Worm (Caenorhabditis elegans) whole organism, L3 larva: Measurements from ENCODE around the gene xpo-3.

Experiments used
- ama-1 ChIP-seq: fragments of 150-350 bp; optimal IDR thresholded peaks from 2 replicates; lab custom pipeline; 2018
- ceh-16 ChIP-seq: sonication (generic microtip); optimal IDR thresholded peaks from 2 replicates; lab custom pipeline; 2017; ENCODE audit warnings: missing biosample characterization, missing genetic modification characterization
- ceh-28 ChIP-seq: fragments of 150-350 bp; optimal IDR thresholded peaks from 2 replicates; lab custom pipeline; 2014; ENCODE audit warnings: missing biosample characterization, missing genetic modification reagents, missing genetic modification characterization
- ceh-82 ChIP-seq: fragments of 150-350 bp; optimal IDR thresholded peaks from 2 replicates; lab custom pipeline; 2014; ENCODE audit warnings: missing biosample characterization, missing genetic modification characterization
- egl-5 ChIP-seq: fragments of 150-350 bp; optimal IDR thresholded peaks from 2 replicates; lab custom pipeline; 2017; ENCODE audit warnings: missing biosample characterization, missing genetic modification reagents, missing genetic modification characterization, inconsistent platforms
- elt-2 ChIP-seq: sonication (generic microtip); optimal IDR thresholded peaks from 2 replicates; lab custom pipeline; 2016; ENCODE audit warnings: missing genetic modification reagents, mild to moderate bottlenecking, missing genetic modification characterization, missing compliant biosample characterization
- elt-3 ChIP-seq, 3 experiments: fragments of 150-350 bp in 1 of 3; sonication (generic microtip) in 2 of 3; optimal IDR thresholded peaks; 2 replicates in 2 of 3; 4 replicates in 1 of 3; lab custom pipeline; 2014 to 2017; ENCODE audit warnings: missing biosample characterization in 3 of 3, missing genetic modification characterization in 3 of 3
- eor-1 ChIP-seq, 2 experiments: fragments of 150-350 bp; optimal IDR thresholded peaks; 2 replicates each; lab custom pipeline; 2014 to 2018; ENCODE audit warnings: missing biosample characterization in 2 of 2, missing genetic modification characterization in 2 of 2
- fkh-10 ChIP-seq: sonication (generic microtip); optimal IDR thresholded peaks from 2 replicates; lab custom pipeline; 2017; ENCODE audit warnings: missing biosample characterization, missing genetic modification reagents, missing genetic modification characterization
- fkh-2 ChIP-seq: fragments of 150-350 bp; optimal IDR thresholded peaks from 2 replicates; lab custom pipeline; 2014; ENCODE audit warnings: missing biosample characterization, missing genetic modification reagents, missing genetic modification characterization
- hmg-11 ChIP-seq: sonication (generic microtip); optimal IDR thresholded peaks from 2 replicates; lab custom pipeline; 2016; ENCODE audit warnings: missing genetic modification characterization, missing compliant biosample characterization
- jun-1 ChIP-seq: fragments of 150-350 bp; optimal IDR thresholded peaks from 2 replicates; lab custom pipeline; 2014; ENCODE audit warnings: missing biosample characterization, missing genetic modification reagents, missing genetic modification characterization
- lin-15B ChIP-seq: fragments of 150-350 bp; optimal IDR thresholded peaks from 2 replicates; lab custom pipeline; 2014; ENCODE audit warnings: missing biosample characterization, missing genetic modification characterization
- lin-39 ChIP-seq: fragments of 150-350 bp; optimal IDR thresholded peaks from 2 replicates; lab custom pipeline; 2018; ENCODE audit warnings: missing biosample characterization, missing genetic modification reagents, missing genetic modification characterization
- lsy-12 ChIP-seq: sonication (generic microtip); optimal IDR thresholded peaks from 2 replicates; lab custom pipeline; 2016; ENCODE audit warnings: mild to moderate bottlenecking, missing genetic modification characterization, missing compliant biosample characterization
- mdl-1 ChIP-seq: fragments of 150-350 bp; optimal IDR thresholded peaks from 2 replicates; lab custom pipeline; 2014; ENCODE audit warnings: missing biosample characterization, missing genetic modification characterization
- mml-1 ChIP-seq: fragments of 150-350 bp; sonication (generic microtip); optimal IDR thresholded peaks from 3 replicates; lab custom pipeline; 2014; ENCODE audit warnings: missing biosample characterization, missing genetic modification characterization
- nfya-1 ChIP-seq: sonication (generic microtip); optimal IDR thresholded peaks from 2 replicates; lab custom pipeline; 2017; ENCODE audit warnings: missing genetic modification characterization, mild to moderate bottlenecking, missing compliant biosample characterization, antibody characterized with exemption, moderate library complexity; ENCODE audit not compliant: insufficient read depth
- nhr-11 ChIP-seq: fragments of 150-350 bp; optimal IDR thresholded peaks from 2 replicates; lab custom pipeline; 2014; ENCODE audit warnings: missing biosample characterization, missing genetic modification characterization
- nhr-12 ChIP-seq: fragments of 150-350 bp; optimal IDR thresholded peaks from 2 replicates; lab custom pipeline; 2014; ENCODE audit warnings: missing biosample characterization, missing genetic modification characterization
- nhr-23 ChIP-seq: fragments of 150-350 bp; optimal IDR thresholded peaks from 2 replicates; lab custom pipeline; 2014; ENCODE audit warnings: missing biosample characterization, missing genetic modification reagents, missing genetic modification characterization
- nhr-28 ChIP-seq: fragments of 150-350 bp; optimal IDR thresholded peaks from 2 replicates; lab custom pipeline; 2014; ENCODE audit warnings: missing biosample characterization, missing genetic modification characterization
- nhr-43 ChIP-seq: sonication (generic microtip); optimal IDR thresholded peaks from 2 replicates; lab custom pipeline; 2016; ENCODE audit warnings: mild to moderate bottlenecking, missing genetic modification characterization, missing compliant biosample characterization; ENCODE audit not compliant: poor library complexity, severe bottlenecking
- nhr-67 ChIP-seq: fragments of 150-350 bp; optimal IDR thresholded peaks from 2 replicates; lab custom pipeline; 2014; ENCODE audit warnings: missing biosample characterization, missing genetic modification characterization
- nhr-76 ChIP-seq: fragments of 150-350 bp; sonication (generic microtip); optimal IDR thresholded peaks from 5 replicates; lab custom pipeline; 2014; ENCODE audit warnings: missing biosample characterization, missing genetic modification characterization
- pha-4 ChIP-seq: fragments of 150-350 bp; optimal IDR thresholded peaks from 2 replicates; lab custom pipeline; 2014; ENCODE audit warnings: missing biosample characterization, missing genetic modification reagents, missing genetic modification characterization
- pqm-1 ChIP-seq: fragments of 150-350 bp; optimal IDR thresholded peaks from 2 replicates; lab custom pipeline; 2017; ENCODE audit warnings: missing biosample characterization, missing genetic modification characterization, inconsistent platforms
- sea-2 ChIP-seq: fragments of 150-350 bp; sonication (generic microtip); optimal IDR thresholded peaks from 4 replicates; lab custom pipeline; 2014; ENCODE audit warnings: missing biosample characterization, missing genetic modification reagents, missing genetic modification characterization
- skn-1 ChIP-seq: fragments of 150-350 bp; optimal IDR thresholded peaks from 2 replicates; lab custom pipeline; 2014; ENCODE audit warnings: missing biosample characterization, missing genetic modification characterization
- tbx-2 ChIP-seq: sonication (generic microtip); optimal IDR thresholded peaks from 2 replicates; lab custom pipeline; 2016; ENCODE audit warnings: mild to moderate bottlenecking, missing genetic modification characterization, missing compliant biosample characterization
- unc-62 ChIP-seq: fragments of 150-350 bp; sonication (generic microtip); optimal IDR thresholded peaks from 4 replicates; lab custom pipeline; 2014; ENCODE audit warnings: missing biosample characterization, missing genetic modification reagents, missing genetic modification characterization
- zag-1 ChIP-seq: fragments of 150-350 bp; optimal IDR thresholded peaks from 2 replicates; lab custom pipeline; 2014; ENCODE audit warnings: missing biosample characterization, missing genetic modification characterization
- ztf-11 ChIP-seq: fragments of 150-350 bp; optimal IDR thresholded peaks from 2 replicates; lab custom pipeline; 2014; ENCODE audit warnings: missing biosample characterization, missing genetic modification characterization

xpo-3 gene

ce11 chrIV:7910197-7910735 lies 13.6 kb downstream of the xpo-3 start, which contains the start of the genes npp-27 and ntl-4:
TSS of gene npp-27 (minus strand) at chrIV:7910247.
TSS of gene ntl-4 (plus strand) at chrIV:7910575.
- TF ChIP-seq elt-2 (tag; lab: Kevin White, UChicago) (no peak), pha-4 (tag; lab: Kevin White, UChicago) (peak; percentile 25), ceh-28 (tag; lab: Kevin White, UChicago) (peak; percentile 58), ama-1 (peak; percentile 83), ceh-82 (tag; lab: Kevin White, UChicago) (no peak), egl-5 (tag; lab: Kevin White, UChicago) (peak; percentile 76), nfya-1 (tag; lab: Kevin White, UChicago) (peak; percentile 36), sea-2 (GFP tag; lab: Kevin White, UChicago) (no peak)

- TF ChIP-seq lin-15B (tag; lab: Kevin White, UChicago), result peak; percentile 1
- peak; percentile 22 for TF ChIP-seq elt-2 (tag; lab: Kevin White, UChicago)
- TF ChIP-seq nfya-1 (tag; lab: Kevin White, UChicago), result peak; percentile 35
- peak; percentile 22 for TF ChIP-seq ama-1
- peak; percentile 35 for TF ChIP-seq pha-4 (tag; lab: Kevin White, UChicago)
- TF ChIP-seq hmg-11 (tag; lab: Kevin White, UChicago), result peak; percentile 28
- TF ChIP-seq lin-39, result peak; percentile 73
- TF ChIP-seq nhr-67 (tag; lab: Kevin White, UChicago), result no peak
- TF ChIP-seq ztf-11 (tag; lab: Kevin White, UChicago), result no peak
- TF ChIP-seq, all 47 proteins: peak for 7
These were observed 14.2 kb downstream of the xpo-3 start for ce11 chrIV:7909455-7910141.

ce11 chrIV:7906643-7907042 lies 17.2 kb downstream of the xpo-3 start:
- TF ChIP-seq hmg-11 (tag; lab: Kevin White, UChicago) (no peak), elt-3 (tag; optimal IDR thresholded peaks at IDR 0.05; lab: Kevin White, UChicago) (no peak), jun-1 (no peak), fkh-2 (no peak), nhr-76 (tag; lab: Kevin White, UChicago) (no peak), nhr-11 (tag; lab: Kevin White, UChicago) (no peak), ceh-16 (tag; lab: Kevin White, UChicago) (no peak), nfya-1 (tag; lab: Kevin White, UChicago) (no peak), zag-1 (tag; lab: Kevin White, UChicago) (no peak), nhr-67 (tag; lab: Kevin White, UChicago) (no peak), mml-1 (tag; lab: Kevin White, UChicago) (no peak), pqm-1 (tag; lab: Kevin White, UChicago) (no peak), egl-5 (tag; lab: Kevin White, UChicago) (no peak), ceh-82 (tag; lab: Kevin White, UChicago) (no peak), lsy-12 (tag; lab: Kevin White, UChicago) (no peak)

- TF ChIP-seq nhr-28 (tag; lab: Kevin White, UChicago), result no peak
- no peak for TF ChIP-seq nhr-23 (tag; lab: Kevin White, UChicago)
- TF ChIP-seq zag-1 (tag; lab: Kevin White, UChicago), result no peak
- peak; percentile 56 for TF ChIP-seq hmg-11 (tag; lab: Kevin White, UChicago)
- TF ChIP-seq lin-39, result peak; percentile 25
- no peak for TF ChIP-seq pqm-1 (tag; lab: Kevin White, UChicago)
- TF ChIP-seq nhr-43 (tag; lab: Kevin White, UChicago), result no peak
- peak; percentile 34 for TF ChIP-seq lin-15B (tag; lab: Kevin White, UChicago)
- peak; percentile 4 for TF ChIP-seq skn-1 (tag; lab: Kevin White, UChicago)
- no peak for TF ChIP-seq elt-3 (tag; optimal IDR thresholded peaks at IDR 0.05; lab: Kevin White, UChicago)
- TF ChIP-seq tbx-2 (tag; lab: Kevin White, UChicago), result no peak
- no peak for TF ChIP-seq mdl-1
- no peak for TF ChIP-seq nhr-12
- peak; percentile 68 for TF ChIP-seq nfya-1 (tag; lab: Kevin White, UChicago)
- TF ChIP-seq ztf-11 (tag; lab: Kevin White, UChicago), result no peak
- no peak for TF ChIP-seq unc-62
- TF ChIP-seq pha-4 (tag; lab: Kevin White, UChicago), result peak; percentile 0
- TF ChIP-seq fkh-10, result no peak
- no peak for TF ChIP-seq eor-1 (tag; optimal IDR thresholded peaks at IDR 0.05; lab: Kevin White, UChicago)
These were observed 20.5 kb downstream of the xpo-3 start, which contains the start of gene C49H3.6 for ce11 chrIV:7903359-7903758. TSS of gene C49H3.6 (plus strand) at chrIV:7903738.
